Fruit fly (Drosophila melanogaster) whole organism, pupa: ENCODE data around the gene Arf4.

Experiments used
- CG10348 ChIP-seq: fragments of 200-800 bp; sonication (Bioruptor generic); IDR thresholded peaks from 2 replicates; pipeline ENCODE4 v1.3.6; 2022; ENCODE audit warnings: missing biosample characterization, missing genetic modification characterization
- CG12605 ChIP-seq: fragments of 200-800 bp; sonication (Bioruptor generic); IDR thresholded peaks from 2 replicates; pipeline ENCODE4 v1.3.6; 2022; ENCODE audit warnings: missing biosample characterization, missing genetic modification characterization
- CG13204 ChIP-seq: fragments of 200-800 bp; sonication (Bioruptor generic); optimal IDR thresholded peaks from 2 replicates; lab custom pipeline; 2018; ENCODE audit warnings: missing biosample characterization, mild to moderate bottlenecking, missing genetic modification characterization, moderate library complexity
- CG14655 ChIP-seq: fragments of 200-800 bp; sonication (Bioruptor generic); optimal IDR thresholded peaks from 3 replicates; lab custom pipeline; 2017; ENCODE audit warnings: mild to moderate bottlenecking, missing biosample characterization, missing genetic modification reagents, missing genetic modification characterization
- CG15710 ChIP-seq: fragments of 200-800 bp; sonication (Bioruptor generic); optimal IDR thresholded peaks from 2 replicates; lab custom pipeline; 2018; ENCODE audit warnings: missing biosample characterization, mild to moderate bottlenecking, missing genetic modification characterization, moderate library complexity
- CG17806 ChIP-seq: fragments of 200-800 bp; sonication (Bioruptor generic); optimal IDR thresholded peaks from 2 replicates; lab custom pipeline; 2018; ENCODE audit warnings: missing biosample characterization, mild to moderate bottlenecking, missing genetic modification characterization, moderate library complexity
- CG32121 ChIP-seq: fragments of 200-800 bp; sonication (Bioruptor generic); IDR thresholded peaks from 2 replicates; pipeline ENCODE4 v1.3.6; 2022; ENCODE audit warnings: missing biosample characterization, missing genetic modification characterization
- CG34367 ChIP-seq: fragments of 200-800 bp; sonication (Bioruptor generic); optimal IDR thresholded peaks from 2 replicates; lab custom pipeline; 2018; ENCODE audit warnings: missing biosample characterization, mild to moderate bottlenecking, missing genetic modification characterization
- CG4496 ChIP-seq: fragments of 200-800 bp; sonication (Bioruptor generic); IDR thresholded peaks from 3 replicates; pipeline ENCODE4 v1.3.6; 2022; ENCODE audit warnings: missing biosample characterization, missing genetic modification characterization
- CG8159 ChIP-seq: fragments of 200-800 bp; sonication (Bioruptor generic); optimal IDR thresholded peaks from 3 replicates; lab custom pipeline; 2018; ENCODE audit warnings: missing biosample characterization, mild to moderate bottlenecking, missing genetic modification characterization, moderate library complexity
- CG8301 ChIP-seq: fragments of 200-800 bp; sonication (Bioruptor generic); optimal IDR thresholded peaks from 2 replicates; lab custom pipeline; 2018; ENCODE audit warnings: missing biosample characterization, mild to moderate bottlenecking, missing genetic modification characterization
- CG9948 ChIP-seq: fragments of 200-800 bp; sonication (Bioruptor generic); optimal IDR thresholded peaks from 2 replicates; lab custom pipeline; 2018; ENCODE audit warnings: missing biosample characterization, mild to moderate bottlenecking, missing genetic modification characterization, moderate library complexity
- D1 ChIP-seq: fragments of 200-800 bp; sonication (Bioruptor generic); optimal IDR thresholded peaks from 2 replicates; lab custom pipeline; 2018; ENCODE audit warnings: missing biosample characterization, mild to moderate bottlenecking, missing genetic modification characterization, moderate library complexity
- EcR ChIP-seq: fragments of 200-800 bp; sonication (Bioruptor generic); optimal IDR thresholded peaks from 3 replicates; lab custom pipeline; 2019; ENCODE audit warnings: missing biosample characterization, missing genetic modification characterization, mild to moderate bottlenecking, moderate library complexity, missing genetic modification reagents
- Ets98B ChIP-seq: fragments of 200-800 bp; sonication (Bioruptor generic); IDR thresholded peaks from 2 replicates; pipeline ENCODE4 v1.3.6; 2022; ENCODE audit warnings: missing biosample characterization, missing genetic modification characterization
- Pif1A ChIP-seq: fragments of 200-800 bp; sonication (Bioruptor generic); optimal IDR thresholded peaks from 3 replicates; lab custom pipeline; 2016; ENCODE audit warnings: missing biosample characterization, missing genetic modification characterization
- Pif1B ChIP-seq: fragments of 200-800 bp; sonication (Bioruptor generic); optimal IDR thresholded peaks from 3 replicates; lab custom pipeline; 2016; ENCODE audit warnings: missing biosample characterization, missing genetic modification characterization
- Snoo ChIP-seq: fragments of 200-800 bp; sonication (Bioruptor generic); optimal IDR thresholded peaks from 3 replicates; lab custom pipeline; 2017; ENCODE audit warnings: missing biosample characterization, mild to moderate bottlenecking, missing genetic modification characterization, inconsistent platforms
- fd96Ca ChIP-seq: fragments of 200-800 bp; sonication (Bioruptor generic); IDR thresholded peaks from 3 replicates; pipeline ENCODE4 v1.3.6; 2022; ENCODE audit warnings: missing biosample characterization, missing genetic modification characterization
- gl ChIP-seq: fragments of 200-800 bp; sonication (Bioruptor generic); optimal IDR thresholded peaks from 2 replicates; lab custom pipeline; 2018; ENCODE audit warnings: missing biosample characterization, mild to moderate bottlenecking, missing genetic modification characterization
- rn ChIP-seq: fragments of 200-800 bp; sonication (Bioruptor generic); IDR thresholded peaks from 2 replicates; pipeline ENCODE4 v1.3.6; 2022; ENCODE audit warnings: missing biosample characterization, missing genetic modification characterization

The Arf4 gene

dm6 chr4:1112867-1113769 lies 10.8 kb upstream of the Arf4 start:
- peak; percentile 82 for TF ChIP-seq CG15710 (tag; lab: Kevin White, UChicago)
- peak; percentile 91 for TF ChIP-seq Pif1B (GFP tag; lab: Kevin White, UChicago)
- TF ChIP-seq CG12605 (GFP tag; lab: Robert Waterston, UW): no peak
- peak; percentile 97 for TF ChIP-seq Pif1A
- peak; percentile 95 for TF ChIP-seq CG14655 (GFP tag; lab: Kevin White, UChicago)
- peak; percentile 94 for TF ChIP-seq CG8301 (tag; lab: Kevin White, UChicago)
- TF ChIP-seq D1 (tag; lab: Kevin White, UChicago): peak; percentile 48
- no peak for TF ChIP-seq rn (GFP tag; lab: Robert Waterston, UW)
- no peak; the same call in 1 of the 2 replicates for TF ChIP-seq Ets98B (GFP tag; lab: Robert Waterston, UW)
- TF ChIP-seq CG4496 (GFP tag; lab: Robert Waterston, UW): no peak
- peak; percentile 94 for TF ChIP-seq CG32121 (GFP tag; lab: Robert Waterston, UW)
- no peak for TF ChIP-seq CG8159 (tag; lab: Kevin White, UChicago)
- TF ChIP-seq EcR (GFP tag; lab: Kevin White, UChicago): no peak
- no peak; the same call in 1 of the 2 replicates for TF ChIP-seq CG10348 (GFP tag; lab: Robert Waterston, UW)
- peak; percentile 90 for TF ChIP-seq CG34367 (tag; lab: Kevin White, UChicago)
- TF ChIP-seq Snoo: peak; percentile 89
- TF ChIP-seq fd96Ca (GFP tag; lab: Robert Waterston, UW): no peak
- peak; percentile 84 for TF ChIP-seq gl (tag; lab: Kevin White, UChicago)
- peak; percentile 90 for TF ChIP-seq CG9948
- TF ChIP-seq CG17806 (tag; lab: Kevin White, UChicago): peak; percentile 89
- TF ChIP-seq CG13204 (GFP tag; lab: Kevin White, UChicago): no peak

DNA sequence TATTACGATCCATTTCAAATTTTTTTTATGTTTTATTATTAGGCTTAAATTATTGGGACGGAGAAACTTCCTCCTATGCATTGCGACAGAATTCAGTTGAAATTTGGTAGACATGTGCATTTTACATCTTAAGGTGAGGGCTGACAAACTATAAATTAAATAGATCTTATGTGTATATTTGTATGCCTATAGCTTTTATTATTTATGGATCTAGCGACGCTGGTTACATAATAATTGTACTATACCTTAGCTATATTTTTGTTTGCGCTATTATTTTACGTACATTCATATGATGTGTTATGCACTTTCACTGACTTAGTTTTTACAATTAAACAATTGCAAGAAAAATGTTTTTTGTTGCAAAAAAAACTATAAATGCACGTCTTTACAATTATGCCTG lies 8.7 kb upstream of the Arf4 start:
- TF ChIP-seq Ets98B (GFP tag; lab: Robert Waterston, UW): no peak
- no peak for TF ChIP-seq rn (GFP tag; lab: Robert Waterston, UW)
- no peak for TF ChIP-seq CG10348 (GFP tag; lab: Robert Waterston, UW)
- no peak for TF ChIP-seq CG17806 (tag; lab: Kevin White, UChicago)
- no peak for TF ChIP-seq fd96Ca (GFP tag; lab: Robert Waterston, UW)
- TF ChIP-seq CG14655 (GFP tag; lab: Kevin White, UChicago): no peak
- TF ChIP-seq CG8159 (tag; lab: Kevin White, UChicago): no peak
- TF ChIP-seq D1 (tag; lab: Kevin White, UChicago): no peak
- no peak for TF ChIP-seq CG13204 (GFP tag; lab: Kevin White, UChicago)
- no peak for TF ChIP-seq CG9948
- TF ChIP-seq CG4496 (GFP tag; lab: Robert Waterston, UW): no peak
- TF ChIP-seq Snoo: no peak
- no peak for TF ChIP-seq Pif1A
- no peak for TF ChIP-seq CG8301 (tag; lab: Kevin White, UChicago)
- TF ChIP-seq EcR (GFP tag; lab: Kevin White, UChicago): no peak
- no peak for TF ChIP-seq gl (tag; lab: Kevin White, UChicago)
- TF ChIP-seq Pif1B (GFP tag; lab: Kevin White, UChicago): no peak
- no peak for TF ChIP-seq CG34367 (tag; lab: Kevin White, UChicago)
- no peak for TF ChIP-seq CG12605 (GFP tag; lab: Robert Waterston, UW)
- no peak for TF ChIP-seq CG15710 (tag; lab: Kevin White, UChicago)
- TF ChIP-seq, all 21 proteins: peak for 0

DNA sequence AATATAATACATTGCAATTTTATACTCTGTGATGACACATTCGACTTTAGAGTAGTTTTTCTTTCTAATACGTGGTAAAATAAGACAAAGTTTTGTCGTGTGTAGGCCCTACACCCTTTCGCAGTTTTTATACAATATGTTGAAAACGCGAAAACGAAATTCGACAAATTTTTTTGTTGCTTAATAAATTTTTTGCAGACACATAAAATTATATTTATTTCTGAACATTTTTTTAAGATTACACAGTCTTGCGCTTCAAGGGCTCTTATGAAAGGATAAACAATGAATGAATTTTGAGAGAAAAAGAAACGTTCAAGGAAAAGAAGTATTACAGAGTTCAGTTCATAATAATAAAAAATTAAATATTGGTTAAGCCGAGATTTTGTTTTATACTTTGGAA lies 2.1 kb upstream of the Arf4 start:
- TF ChIP-seq CG8159 (tag; lab: Kevin White, UChicago) (no peak), CG32121 (GFP tag; lab: Robert Waterston, UW) (no peak)

- TF ChIP-seq fd96Ca (GFP tag; lab: Robert Waterston, UW) (no peak), CG32121 (GFP tag; lab: Robert Waterston, UW) (no peak), Snoo (no peak), gl (tag; lab: Kevin White, UChicago) (no peak), CG10348 (GFP tag; lab: Robert Waterston, UW) (no peak), CG17806 (tag; lab: Kevin White, UChicago) (no peak)
Observed at dm6 chr4:1122658-1123606, 1.0 kb upstream of the Arf4 start, which contains the start of gene Cals. TSS of gene Cals (minus strand) at chr4:1123357.

DNA sequence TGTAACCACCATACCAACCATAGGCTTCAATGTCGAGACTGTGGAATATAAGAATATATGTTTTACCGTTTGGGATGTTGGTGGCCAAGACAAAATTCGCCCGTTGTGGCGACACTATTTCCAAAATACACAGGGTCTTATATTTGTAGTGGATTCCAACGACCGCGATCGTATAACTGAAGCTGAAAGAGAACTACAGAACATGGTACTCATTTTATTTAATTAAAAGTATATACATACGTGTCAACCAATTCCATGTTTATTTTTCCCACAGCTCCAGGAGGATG lies 470 bp downstream of the Arf4 start:
- TF ChIP-seq CG8159 (tag; lab: Kevin White, UChicago) (no peak), CG14655 (GFP tag; lab: Kevin White, UChicago) (no peak), Pif1B (GFP tag; lab: Kevin White, UChicago) (no peak), CG13204 (GFP tag; lab: Kevin White, UChicago) (no peak), CG10348 (GFP tag; lab: Robert Waterston, UW) (no peak), Snoo (no peak)
